Worm (Caenorhabditis elegans) whole organism, L2 larva: ENCODE measurements around the gene F45E4.5.
A peak's percentile ranks its signal among the peaks of the same experiment; 100 is the strongest.

Source experiments
- R02D3.7 ChIP-seq: fragments of 150-350 bp; optimal IDR thresholded peaks from 2 replicates; lab custom pipeline; 2014; ENCODE audit warnings: missing biosample characterization, missing genetic modification characterization
- Y55F3AM.14 ChIP-seq: fragments of 200-800 bp; sonication (Bioruptor generic); optimal IDR thresholded peaks from 2 replicates; lab custom pipeline; 2018; ENCODE audit warnings: mild to moderate bottlenecking, missing genetic modification characterization, missing compliant biosample characterization
- ZK546.5 ChIP-seq: sonication (generic microtip); optimal IDR thresholded peaks from 2 replicates; lab custom pipeline; 2017; ENCODE audit warnings: missing biosample characterization, missing genetic modification characterization
- alr-1 ChIP-seq: fragments of 150-350 bp; optimal IDR thresholded peaks from 2 replicates; lab custom pipeline; 2014; ENCODE audit warnings: missing biosample characterization, missing genetic modification characterization
- aly-2 ChIP-seq: fragments of 150-350 bp; optimal IDR thresholded peaks from 2 replicates; lab custom pipeline; 2014; ENCODE audit warnings: missing biosample characterization, missing genetic modification characterization
- ama-1 ChIP-seq: fragments of 150-350 bp; optimal IDR thresholded peaks from 2 replicates; lab custom pipeline; 2018; ENCODE audit warnings: inconsistent platforms
- blmp-1 ChIP-seq: sonication (generic microtip); optimal IDR thresholded peaks from 2 replicates; lab custom pipeline; 2017; ENCODE audit warnings: missing genetic modification characterization, mild to moderate bottlenecking, missing compliant biosample characterization, antibody characterized with exemption, moderate library complexity; ENCODE audit not compliant: insufficient read depth
- ceh-16 ChIP-seq: fragments of 150-350 bp; optimal IDR thresholded peaks from 2 replicates; lab custom pipeline; 2014; ENCODE audit warnings: missing biosample characterization, missing genetic modification characterization
- ceh-82 ChIP-seq: fragments of 150-350 bp; optimal IDR thresholded peaks from 2 replicates; lab custom pipeline; 2014; ENCODE audit warnings: missing biosample characterization, missing genetic modification characterization
- dmd-4 ChIP-seq: sonication (generic microtip); optimal IDR thresholded peaks from 2 replicates; lab custom pipeline; 2017; ENCODE audit warnings: missing biosample characterization, missing genetic modification characterization
- egl-27 ChIP-seq: sonication (generic microtip); optimal IDR thresholded peaks from 3 replicates; lab custom pipeline; 2017; ENCODE audit warnings: missing biosample characterization, missing genetic modification reagents, missing genetic modification characterization
- elt-3 ChIP-seq: sonication (generic microtip); optimal IDR thresholded peaks from 2 replicates; lab custom pipeline; 2017; ENCODE audit warnings: missing biosample characterization, missing genetic modification characterization
- fos-1 ChIP-seq: fragments of 150-350 bp; optimal IDR thresholded peaks from 2 replicates; lab custom pipeline; 2014; ENCODE audit warnings: missing biosample characterization, missing genetic modification characterization
- gmeb-1 ChIP-seq: fragments of 150-350 bp; optimal IDR thresholded peaks from 2 replicates; lab custom pipeline; 2014; ENCODE audit warnings: missing biosample characterization, missing genetic modification characterization
- lin-11 ChIP-seq: fragments of 150-350 bp; sonication (generic microtip); optimal IDR thresholded peaks from 2 replicates; lab custom pipeline; 2014; ENCODE audit warnings: missing biosample characterization, missing genetic modification characterization, inconsistent platforms, mixed read lengths
- lin-13 ChIP-seq: fragments of 150-350 bp; optimal IDR thresholded peaks from 2 replicates; lab custom pipeline; 2014; ENCODE audit warnings: missing biosample characterization, missing genetic modification reagents, missing genetic modification characterization
- lin-39 ChIP-seq: fragments of 150-350 bp; optimal IDR thresholded peaks from 2 replicates; lab custom pipeline; 2014; ENCODE audit warnings: missing biosample characterization, missing genetic modification reagents, missing genetic modification characterization
- lsy-2 ChIP-seq, 2 experiments: fragments of 150-350 bp in 1 of 2; sonication (generic microtip) in 1 of 2; optimal IDR thresholded peaks; 2 replicates each; lab custom pipeline; 2014 to 2017; ENCODE audit warnings: missing biosample characterization in 2 of 2, missing genetic modification characterization in 2 of 2
- mab-5 ChIP-seq: fragments of 150-350 bp; optimal IDR thresholded peaks from 2 replicates; lab custom pipeline; 2014; ENCODE audit warnings: missing biosample characterization, missing genetic modification characterization
- mbf-1 ChIP-seq: sonication (generic microtip); optimal IDR thresholded peaks from 2 replicates; lab custom pipeline; 2017; ENCODE audit warnings: missing biosample characterization, missing genetic modification characterization
- mdl-1 ChIP-seq, 2 experiments: fragments of 150-350 bp in 1 of 2; sonication (generic microtip) in 1 of 2; optimal IDR thresholded peaks; 2 replicates each; lab custom pipeline; 2017; ENCODE audit warnings: missing biosample characterization in 2 of 2, missing genetic modification characterization in 2 of 2
- nhr-11 ChIP-seq: fragments of 150-350 bp; optimal IDR thresholded peaks from 2 replicates; lab custom pipeline; 2014; ENCODE audit warnings: missing biosample characterization, missing genetic modification characterization
- nhr-12 ChIP-seq: fragments of 150-350 bp; optimal IDR thresholded peaks from 2 replicates; lab custom pipeline; 2014; ENCODE audit warnings: missing biosample characterization, missing genetic modification characterization
- nhr-129 ChIP-seq: fragments of 150-350 bp; optimal IDR thresholded peaks from 2 replicates; lab custom pipeline; 2014; ENCODE audit warnings: missing biosample characterization, missing genetic modification characterization
- nhr-21 ChIP-seq: fragments of 150-350 bp; optimal IDR thresholded peaks from 2 replicates; lab custom pipeline; 2014; ENCODE audit warnings: missing biosample characterization, missing genetic modification characterization
- nhr-23 ChIP-seq: fragments of 150-350 bp; optimal IDR thresholded peaks from 2 replicates; lab custom pipeline; 2014; ENCODE audit warnings: missing biosample characterization, missing genetic modification reagents, missing genetic modification characterization
- nhr-237 ChIP-seq: fragments of 150-350 bp; optimal IDR thresholded peaks from 2 replicates; lab custom pipeline; 2014; ENCODE audit warnings: missing biosample characterization, missing genetic modification characterization
- nhr-6 ChIP-seq: fragments of 150-350 bp; optimal IDR thresholded peaks from 2 replicates; lab custom pipeline; 2014; ENCODE audit warnings: missing biosample characterization, missing genetic modification characterization
- nhr-77 ChIP-seq: fragments of 150-350 bp; optimal IDR thresholded peaks from 2 replicates; lab custom pipeline; 2014; ENCODE audit warnings: missing biosample characterization, missing genetic modification characterization
- peb-1 ChIP-seq: fragments of 150-350 bp; optimal IDR thresholded peaks from 2 replicates; lab custom pipeline; 2014; ENCODE audit warnings: missing biosample characterization, missing genetic modification characterization
- sma-3 ChIP-seq: sonication (generic microtip); optimal IDR thresholded peaks from 2 replicates; lab custom pipeline; 2016; ENCODE audit warnings: missing genetic modification reagents, missing genetic modification characterization, missing compliant biosample characterization
- sma-9 ChIP-seq, 2 experiments: fragments of 150-350 bp in 1 of 2; sonication (generic microtip) in 1 of 2; optimal IDR thresholded peaks; 2 replicates each; lab custom pipeline; 2014 to 2016; ENCODE audit warnings: missing genetic modification characterization in 2 of 2, mild to moderate bottlenecking in 1 of 2, missing biosample characterization in 1 of 2, missing compliant biosample characterization in 1 of 2, missing genetic modification reagents in 1 of 2, moderate library complexity in 1 of 2
- snpc-4 ChIP-seq: fragments of 150-350 bp; optimal IDR thresholded peaks from 2 replicates; lab custom pipeline; 2014; ENCODE audit warnings: missing biosample characterization, missing genetic modification characterization
- unc-39 ChIP-seq: fragments of 150-350 bp; optimal IDR thresholded peaks from 2 replicates; lab custom pipeline; 2014; ENCODE audit warnings: missing biosample characterization, missing genetic modification characterization
- unc-62 ChIP-seq: fragments of 150-350 bp; optimal IDR thresholded peaks from 2 replicates; lab custom pipeline; 2014; ENCODE audit warnings: missing biosample characterization, missing genetic modification reagents, missing genetic modification characterization
- ztf-1 ChIP-seq: fragments of 200-800 bp; sonication (Bioruptor generic); conservative IDR thresholded peaks from 2 replicates; pipeline ENCODE4 v1.3.6; 2022; ENCODE audit warnings: missing genetic modification characterization, missing compliant biosample characterization
- ztf-11 ChIP-seq: sonication (generic microtip); optimal IDR thresholded peaks from 2 replicates; lab custom pipeline; 2017; ENCODE audit warnings: missing biosample characterization, missing genetic modification characterization
- ztf-4 ChIP-seq: fragments of 150-350 bp; optimal IDR thresholded peaks from 2 replicates; lab custom pipeline; 2014; ENCODE audit warnings: missing biosample characterization, missing genetic modification characterization

Gene F45E4.5

ce11 chrIV:7628942-7629341, at the start of gene F45E4.5:
F45E4.5 (minus strand) TSS chrIV:7629042.
- TF ChIP-seq nhr-12 (no peak), nhr-21 (tag; lab: Kevin White, UChicago) (no peak), mab-5 (tag; lab: Kevin White, UChicago) (no peak), ZK546.5 (tag; lab: Kevin White, UChicago) (no peak), ceh-82 (tag; lab: Kevin White, UChicago) (no peak), lin-39 (tag; lab: Kevin White, UChicago) (no peak), snpc-4 (tag; lab: Kevin White, UChicago) (no peak), aly-2 (no peak), dmd-4 (tag; lab: Kevin White, UChicago) (no peak), nhr-23 (tag; lab: Kevin White, UChicago) (no peak), mbf-1 (no peak), ztf-1 (GFP tag; lab: Robert Waterston, UW) (no peak), unc-62 (GFP tag; lab: Kevin White, UChicago) (no peak), nhr-77 (tag; lab: Kevin White, UChicago) (no peak), peb-1 (tag; lab: Kevin White, UChicago) (no peak), fos-1 (tag; lab: Kevin White, UChicago) (no peak), nhr-11 (no peak), nhr-6 (no peak), sma-3 (GFP tag; lab: Kevin White, UChicago) (no peak)

- no peak for TF ChIP-seq snpc-4 (tag; lab: Kevin White, UChicago)
- TF ChIP-seq mbf-1, result no peak
- no peak for TF ChIP-seq lin-13 (GFP tag; lab: Kevin White, UChicago)
- TF ChIP-seq elt-3 (tag; lab: Kevin White, UChicago), result no peak
- no peak for TF ChIP-seq nhr-6
Observed at ce11 chrIV:7674874-7675273, 46.0 kb upstream of the F45E4.5 start, which contains the start of gene itr-1. itr-1 (plus strand) TSS chrIV:7675174.

DNA sequence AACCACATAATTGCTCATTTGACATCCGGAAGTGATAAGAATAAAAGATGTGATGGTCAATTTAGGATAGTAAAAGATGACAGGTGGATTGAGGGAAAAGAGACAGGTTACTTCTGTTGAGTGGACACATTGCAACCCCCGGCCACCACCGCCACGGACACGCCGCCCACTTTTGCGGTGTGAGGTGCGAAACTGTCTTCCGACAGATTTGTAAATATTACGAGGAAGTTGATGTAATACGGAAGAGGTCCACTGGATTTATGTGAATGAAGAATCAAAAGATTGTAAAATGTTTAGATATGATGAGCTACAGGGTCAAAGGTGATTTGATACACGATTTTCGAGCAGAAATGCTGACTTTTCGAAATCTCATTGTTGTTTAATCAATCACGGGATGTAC, 44.0 kb upstream of the F45E4.5 start, which contains the start of gene C08G9.2:
Gene C08G9.2, minus strand, starts transcription at position 101 of the 400 bp plus-strand sequence.
- TF ChIP-seq nhr-237 (tag; lab: Kevin White, UChicago) (no peak), mdl-1 (tag; optimal IDR thresholded peaks at IDR 0.05; lab: Kevin White, UChicago) (no peak), egl-27 (tag; lab: Kevin White, UChicago) (no peak), sma-3 (GFP tag; lab: Kevin White, UChicago) (no peak), ztf-1 (GFP tag; lab: Robert Waterston, UW) (no peak), sma-9 (GFP tag; optimal IDR thresholded peaks at IDR 0.05; lab: Kevin White, UChicago) (no peak), sma-9 (tag; optimal IDR thresholded peaks at IDR 0.05; lab: Kevin White, UChicago) (no peak), lsy-2 (tag; optimal IDR thresholded peaks at IDR 0.05; lab: Kevin White, UChicago) (no peak), ama-1 (lab: Kevin White, UChicago) (no peak), nhr-129 (tag; lab: Kevin White, UChicago) (no peak), gmeb-1 (tag; lab: Kevin White, UChicago) (no peak), R02D3.7 (no peak), peb-1 (tag; lab: Kevin White, UChicago) (no peak), dmd-4 (tag; lab: Kevin White, UChicago) (no peak), nhr-77 (tag; lab: Kevin White, UChicago) (no peak), ztf-11 (tag; lab: Kevin White, UChicago) (no peak), unc-39 (tag; lab: Kevin White, UChicago) (no peak), alr-1 (tag; lab: Kevin White, UChicago) (no peak), fos-1 (tag; lab: Kevin White, UChicago) (no peak)

ce11 chrIV:7663006-7663405, 34.2 kb upstream of the F45E4.5 start:
- no peak for TF ChIP-seq nhr-11
- TF ChIP-seq ceh-16, result no peak
- TF ChIP-seq Y55F3AM.14 (GFP tag; lab: Kevin White, UChicago), result peak; percentile 4
- no peak for TF ChIP-seq lin-11 (tag; lab: Kevin White, UChicago)
- TF ChIP-seq snpc-4 (tag; lab: Kevin White, UChicago), result peak; percentile 6
- TF ChIP-seq blmp-1 (tag; lab: Kevin White, UChicago), result no peak
- TF ChIP-seq mab-5 (tag; lab: Kevin White, UChicago), result peak; percentile 43
- TF ChIP-seq egl-27 (tag; lab: Kevin White, UChicago), result no peak
- no peak for TF ChIP-seq nhr-12
- TF ChIP-seq nhr-129 (tag; lab: Kevin White, UChicago), result peak; percentile 26
- TF ChIP-seq gmeb-1 (tag; lab: Kevin White, UChicago), result no peak
- no peak for TF ChIP-seq nhr-6
- no peak for TF ChIP-seq nhr-77 (tag; lab: Kevin White, UChicago)
- TF ChIP-seq peb-1 (tag; lab: Kevin White, UChicago), result no peak
- no peak for TF ChIP-seq ztf-4
- TF ChIP-seq, all 48 proteins: peak for 4
